Worm (Caenorhabditis elegans) whole organism, late embryonic: ENCODE data around the gene unc-64.
A peak's percentile ranks its signal among the peaks of the same experiment; 100 is the strongest.

ENCODE experiments used
- C08G9.2 ChIP-seq: sonication (generic microtip); optimal IDR thresholded peaks from 2 replicates; lab custom pipeline; 2016; ENCODE audit warnings: mild to moderate bottlenecking, missing genetic modification characterization, moderate library complexity, missing compliant biosample characterization
- K02D7.2 ChIP-seq: sonication (generic microtip); optimal IDR thresholded peaks from 2 replicates; lab custom pipeline; 2017; ENCODE audit warnings: mild to moderate bottlenecking, missing genetic modification characterization, missing compliant biosample characterization
- K09A11.1 ChIP-seq: sonication (generic microtip); optimal IDR thresholded peaks from 2 replicates; lab custom pipeline; 2017; ENCODE audit warnings: antibody characterized with exemption, mild to moderate bottlenecking, missing genetic modification characterization, missing compliant biosample characterization; ENCODE audit not compliant: insufficient read depth
- Y22D7AL.16 ChIP-seq: sonication (generic microtip); optimal IDR thresholded peaks from 2 replicates; lab custom pipeline; 2016; ENCODE audit warnings: missing genetic modification characterization, missing compliant biosample characterization
- ahr-1 ChIP-seq: sonication (generic microtip); optimal IDR thresholded peaks from 2 replicates; lab custom pipeline; 2016; ENCODE audit warnings: missing genetic modification characterization, missing compliant biosample characterization
- ceh-18 ChIP-seq: sonication (generic microtip); optimal IDR thresholded peaks from 2 replicates; lab custom pipeline; 2016; ENCODE audit warnings: missing genetic modification characterization, missing compliant biosample characterization
- ceh-19 ChIP-seq: fragments of 200-800 bp; sonication (Bioruptor generic); optimal IDR thresholded peaks from 2 replicates; lab custom pipeline; 2018; ENCODE audit warnings: mild to moderate bottlenecking, missing genetic modification characterization, missing compliant biosample characterization
- ceh-24 ChIP-seq: sonication (generic microtip); optimal IDR thresholded peaks from 2 replicates; lab custom pipeline; 2016; ENCODE audit warnings: mild to moderate bottlenecking, missing genetic modification characterization, missing compliant biosample characterization
- ceh-31 ChIP-seq: sonication (generic microtip); optimal IDR thresholded peaks from 2 replicates; lab custom pipeline; 2016; ENCODE audit warnings: missing genetic modification characterization, missing compliant biosample characterization
- ceh-9 ChIP-seq: sonication (generic microtip); optimal IDR thresholded peaks from 2 replicates; lab custom pipeline; 2016; ENCODE audit warnings: mild to moderate bottlenecking, missing genetic modification characterization, inconsistent platforms, missing compliant biosample characterization
- dve-1 ChIP-seq: sonication (generic microtip); optimal IDR thresholded peaks from 2 replicates; lab custom pipeline; 2017; ENCODE audit warnings: antibody characterized with exemption, mild to moderate bottlenecking, missing genetic modification characterization, missing compliant biosample characterization
- elt-4 ChIP-seq: sonication (generic microtip); optimal IDR thresholded peaks from 2 replicates; lab custom pipeline; 2016; ENCODE audit warnings: missing genetic modification characterization, missing compliant biosample characterization
- eyg-1 ChIP-seq: sonication (generic microtip); optimal IDR thresholded peaks from 2 replicates; lab custom pipeline; 2016; ENCODE audit warnings: missing genotype, missing genetic modification characterization, missing compliant biosample characterization
- fax-1 ChIP-seq: sonication (generic microtip); optimal IDR thresholded peaks from 2 replicates; lab custom pipeline; 2016; ENCODE audit warnings: missing genotype, missing genetic modification characterization, missing compliant biosample characterization
- fkh-10 ChIP-seq: fragments of 150-350 bp; optimal IDR thresholded peaks from 2 replicates; lab custom pipeline; 2014; ENCODE audit warnings: missing biosample characterization, missing genetic modification reagents, missing genetic modification characterization
- gmeb-2 ChIP-seq: sonication (generic microtip); optimal IDR thresholded peaks from 2 replicates; lab custom pipeline; 2016; ENCODE audit warnings: missing genetic modification characterization, inconsistent platforms, missing compliant biosample characterization
- hlh-13 ChIP-seq: fragments of 200-800 bp; sonication (Bioruptor generic); optimal IDR thresholded peaks from 2 replicates; lab custom pipeline; 2018; ENCODE audit warnings: mild to moderate bottlenecking, missing genetic modification characterization, missing compliant biosample characterization
- hlh-15 ChIP-seq: sonication (generic microtip); optimal IDR thresholded peaks from 2 replicates; lab custom pipeline; 2016; ENCODE audit warnings: missing genetic modification characterization, missing compliant biosample characterization
- hlh-30 ChIP-seq: sonication (generic microtip); optimal IDR thresholded peaks from 2 replicates; lab custom pipeline; 2017; ENCODE audit warnings: antibody characterized with exemption, missing genetic modification characterization, missing compliant biosample characterization; ENCODE audit not compliant: insufficient read depth
- hlh-8 ChIP-seq: sonication (generic microtip); optimal IDR thresholded peaks from 2 replicates; lab custom pipeline; 2016; ENCODE audit warnings: missing genotype, missing genetic modification characterization, missing compliant biosample characterization
- lim-6 ChIP-seq: sonication (generic microtip); optimal IDR thresholded peaks from 2 replicates; lab custom pipeline; 2016; ENCODE audit warnings: missing genetic modification characterization, missing compliant biosample characterization
- nfya-1 ChIP-seq: sonication (generic microtip); optimal IDR thresholded peaks from 2 replicates; lab custom pipeline; 2017; ENCODE audit warnings: missing genetic modification characterization, mild to moderate bottlenecking, missing compliant biosample characterization, antibody characterized with exemption, moderate library complexity
- nhr-232 ChIP-seq: sonication (generic microtip); optimal IDR thresholded peaks from 2 replicates; lab custom pipeline; 2016; ENCODE audit warnings: missing genetic modification characterization, missing compliant biosample characterization
- pha-4 ChIP-seq: fragments of 150-350 bp; optimal IDR thresholded peaks from 2 replicates; lab custom pipeline; 2018; ENCODE audit warnings: missing biosample characterization, missing genetic modification reagents, missing genetic modification characterization
- pqm-1 ChIP-seq: sonication (generic microtip); optimal IDR thresholded peaks from 2 replicates; lab custom pipeline; 2016; ENCODE audit warnings: missing genetic modification characterization, missing compliant biosample characterization
- ref-2 ChIP-seq: sonication (generic microtip); optimal IDR thresholded peaks from 2 replicates; lab custom pipeline; 2016; ENCODE audit warnings: missing genetic modification characterization, missing compliant biosample characterization
- sdc-2 ChIP-seq: sonication (generic microtip); optimal IDR thresholded peaks from 2 replicates; lab custom pipeline; 2016; ENCODE audit warnings: missing genotype, missing genetic modification characterization, missing compliant biosample characterization
- sox-2 ChIP-seq: fragments of 200-800 bp; sonication (Bioruptor generic); IDR thresholded peaks from 2 replicates; pipeline ENCODE4 v1.3.6; 2022; ENCODE audit warnings: missing genetic modification reagents, missing genetic modification characterization, missing compliant biosample characterization
- sox-4 ChIP-seq: sonication (generic microtip); optimal IDR thresholded peaks from 2 replicates; lab custom pipeline; 2017; ENCODE audit warnings: mild to moderate bottlenecking, missing genetic modification characterization, inconsistent platforms, missing compliant biosample characterization
- tbx-7 ChIP-seq: sonication (generic microtip); optimal IDR thresholded peaks from 2 replicates; lab custom pipeline; 2016; ENCODE audit warnings: missing genotype, missing genetic modification characterization, missing compliant biosample characterization
- unc-3 ChIP-seq, 2 experiments: fragments of 200-800 bp in 1 of 2; sonication (Bioruptor generic) in 1 of 2; sonication (generic microtip) in 1 of 2; conservative IDR thresholded peaks in 1 of 2; optimal IDR thresholded peaks in 1 of 2; 2 replicates each; pipeline versions ENCODE4 v1.3.6 to Lab custom; 2016 to 2022; ENCODE audit warnings: missing compliant biosample characterization in 2 of 2, missing genetic modification characterization in 2 of 2, missing genetic modification reagents in 1 of 2
- unc-42 ChIP-seq: sonication (generic microtip); optimal IDR thresholded peaks from 2 replicates; lab custom pipeline; 2016; ENCODE audit warnings: missing genotype, missing genetic modification characterization, missing compliant biosample characterization
- unc-55 ChIP-seq: sonication (generic microtip); optimal IDR thresholded peaks from 2 replicates; lab custom pipeline; 2017; ENCODE audit warnings: missing biosample characterization, missing genetic modification reagents, missing genetic modification characterization
- zip-5 ChIP-seq: sonication (generic microtip); optimal IDR thresholded peaks from 2 replicates; lab custom pipeline; 2016; ENCODE audit warnings: missing genetic modification characterization, missing compliant biosample characterization
- ztf-16 ChIP-seq: sonication (generic microtip); optimal IDR thresholded peaks from 2 replicates; lab custom pipeline; 2017; ENCODE audit warnings: missing genetic modification characterization, missing compliant biosample characterization

Gene unc-64

ce11 chrIII:13316935-13317334 lies 39.9 kb downstream of the unc-64 start:
- TF ChIP-seq sdc-2 (tag; lab: Kevin White, UChicago) (no peak), hlh-30 (peak; percentile 51)
- TF ChIP-seq, all 69 proteins: peak for 1

- TF ChIP-seq dve-1 (tag; lab: Kevin White, UChicago), result no peak
- TF ChIP-seq pqm-1 (tag; lab: Kevin White, UChicago), result no peak
- TF ChIP-seq gmeb-2 (tag; lab: Kevin White, UChicago), result no peak
- TF ChIP-seq ceh-24, result no peak
- TF ChIP-seq nfya-1 (tag; lab: Kevin White, UChicago), result peak; percentile 53
- TF ChIP-seq nhr-232 (tag; lab: Kevin White, UChicago), result no peak
These were observed 40.4 kb downstream of the unc-64 start for ce11 chrIII:13317383-13317911.

- TF ChIP-seq nhr-232 (tag; lab: Kevin White, UChicago) (no peak), lim-6 (no peak), unc-55 (no peak), hlh-30 (no peak), C08G9.2 (tag; lab: Kevin White, UChicago) (no peak), fax-1 (no peak), hlh-8 (tag; lab: Kevin White, UChicago) (no peak), sox-4 (tag; lab: Kevin White, UChicago) (no peak), nfya-1 (tag; lab: Kevin White, UChicago) (no peak), K02D7.2 (no peak), ceh-9 (tag; lab: Kevin White, UChicago) (no peak), ceh-18 (no peak), unc-42 (no peak), hlh-15 (tag; lab: Kevin White, UChicago) (no peak), ceh-19 (GFP tag; lab: Kevin White, UChicago) (no peak), pha-4 (tag; lab: Kevin White, UChicago) (no peak)
These were observed 45.5 kb downstream of the unc-64 start, which contains the start of gene F53A2.11 for ce11 chrIII:13322578-13322977. TSS of gene F53A2.11 (minus strand) at chrIII:13322678.

ce11 chrIII:13324739-13325138 lies 47.7 kb downstream of the unc-64 start, which contains the start of gene F53A2.1:
TSS of gene F53A2.1 (minus strand) at chrIII:13324839.
- TF ChIP-seq ceh-19 (GFP tag; lab: Kevin White, UChicago) (no peak), sox-2 (GFP tag; lab: Robert Waterston, UW) (no peak), tbx-7 (no peak), hlh-8 (tag; lab: Kevin White, UChicago) (no peak), unc-3 (GFP tag; conservative IDR thresholded peaks at IDR 0.05; lab: Robert Waterston, UW) (no peak), unc-3 (tag; optimal IDR thresholded peaks at IDR 0.05; lab: Kevin White, UChicago) (no peak), hlh-13 (GFP tag; lab: Kevin White, UChicago) (no peak), elt-4 (tag; lab: Kevin White, UChicago) (no peak), ztf-16 (tag; lab: Kevin White, UChicago) (no peak), fkh-10 (no peak)

ce11 chrIII:13328911-13329310 lies 51.9 kb downstream of the unc-64 start:
- TF ChIP-seq zip-5 (tag; lab: Kevin White, UChicago) (no peak), ref-2 (tag; lab: Kevin White, UChicago) (no peak), ceh-19 (GFP tag; lab: Kevin White, UChicago) (no peak), ceh-31 (tag; lab: Kevin White, UChicago) (no peak), fax-1 (no peak), gmeb-2 (tag; lab: Kevin White, UChicago) (no peak), Y22D7AL.16 (no peak), nhr-232 (tag; lab: Kevin White, UChicago) (no peak), eyg-1 (tag; lab: Kevin White, UChicago) (no peak), C08G9.2 (tag; lab: Kevin White, UChicago) (no peak), pqm-1 (tag; lab: Kevin White, UChicago) (no peak), ahr-1 (tag; lab: Kevin White, UChicago) (no peak), fkh-10 (no peak), unc-55 (no peak), K09A11.1 (tag; lab: Kevin White, UChicago) (no peak), pha-4 (tag; lab: Kevin White, UChicago) (no peak), sox-4 (tag; lab: Kevin White, UChicago) (no peak), K02D7.2 (no peak)
